Fruit fly (Drosophila melanogaster): Measurements from ENCODE around the gene CG13698.

The CG13698 gene

dm6 chr3L:18106021-18106944 is at the start of gene CG13698, which contains the start of gene mRpS26 (continued):
- no peak for TF ChIP-seq Dad (GFP tag; optimal IDR thresholded peaks at IDR 0.05)
- TF ChIP-seq CG4404 (GFP tag; IDR thresholded peaks at IDR 0.05), result peak; percentile 39; the same call in 1 of the 2 replicates
- TF ChIP-seq tup (GFP tag; optimal IDR thresholded peaks at IDR 0.05), result no peak
- peak; percentile 26; the same call in 1 of the 3 replicates for TF ChIP-seq knrl (GFP tag; IDR thresholded peaks at IDR 0.05; ENCODE audit: partially characterized antibody)
- TF ChIP-seq Aef1 (GFP tag; IDR thresholded peaks at IDR 0.05), result peak; percentile 61; the same call in 2 of the 3 replicates
- TF ChIP-seq E2f2 (GFP tag; IDR thresholded peaks at IDR 0.05), result peak; percentile 56; the same call in 1 of the 2 replicates
- TF ChIP-seq CG30431 (GFP tag; optimal IDR thresholded peaks at IDR 0.05), result peak; percentile 35
- TF ChIP-seq CG11085 (GFP tag; IDR thresholded peaks at IDR 0.05), result peak; percentile 51; the same call in 1 of the 2 replicates
- peak; percentile 90 for TF ChIP-seq Jarid2 (GFP tag; optimal IDR thresholded peaks at IDR 0.05)
- TF ChIP-seq ems (GFP tag; optimal IDR thresholded peaks at IDR 0.05), result no peak
- TF ChIP-seq luna (GFP tag; optimal IDR thresholded peaks at IDR 0.05), result no peak
- peak; percentile 41 for TF ChIP-seq ATbp (GFP tag; optimal IDR thresholded peaks at IDR 0.05)
- peak; percentile 50 for TF ChIP-seq Max (GFP tag; optimal IDR thresholded peaks at IDR 0.05)
- peak; percentile 82 for TF ChIP-seq nmo (GFP tag; optimal IDR thresholded peaks at IDR 0.05)
- TF ChIP-seq CG7928 (GFP tag; optimal IDR thresholded peaks at IDR 0.05), result peak; percentile 24
- peak; percentile 77 for TF ChIP-seq CG9817 (tag; optimal IDR thresholded peaks at IDR 0.05)
- peak; percentile 19; the same call in 1 of the 3 replicates for TF ChIP-seq ci (GFP tag; IDR thresholded peaks at IDR 0.05)
- TF ChIP-seq TFAM (GFP tag; optimal IDR thresholded peaks at IDR 0.05), result no peak
- TF ChIP-seq amos (GFP tag; IDR thresholded peaks at IDR 0.05; ENCODE audit: partially characterized antibody), result no peak; the same call in 1 of the 2 replicates
- no peak for TF ChIP-seq dimm (GFP tag; IDR thresholded peaks at IDR 0.05)
- peak; percentile 65 for TF ChIP-seq CG10147 (GFP tag; optimal IDR thresholded peaks at IDR 0.05)
- peak; percentile 56 for TF ChIP-seq twi (tag; optimal IDR thresholded peaks at IDR 0.05)
- peak; percentile 7 for TF ChIP-seq CG16863 (GFP tag; optimal IDR thresholded peaks at IDR 0.05)
- peak; percentile 52 for TF ChIP-seq CG10979 (tag; optimal IDR thresholded peaks at IDR 0.05)
- TF ChIP-seq CG14441 (GFP tag; IDR thresholded peaks at IDR 0.05), result peak; percentile 37
- peak; percentile 60 for TF ChIP-seq Xrp1 (GFP tag; IDR thresholded peaks at IDR 0.05)
- TF ChIP-seq Ssrp (tag; optimal IDR thresholded peaks at IDR 0.05), result peak; percentile 72
- TF ChIP-seq grn (GFP tag; optimal IDR thresholded peaks at IDR 0.05), result no peak
- TF ChIP-seq bsh (GFP tag; optimal IDR thresholded peaks at IDR 0.05), result peak in 1 of 2 experiments; percentile 71
- TF ChIP-seq CG17361 (GFP tag; IDR thresholded peaks at IDR 0.05), result peak; percentile 84
- peak; percentile 68 for TF ChIP-seq CG9727 (GFP tag; optimal IDR thresholded peaks at IDR 0.05)
- peak; percentile 68 for TF ChIP-seq Abd-B (GFP tag; optimal IDR thresholded peaks at IDR 0.05)
- peak; percentile 66 for TF ChIP-seq PHDP (tag; optimal IDR thresholded peaks at IDR 0.05)
- peak; percentile 82 for TF ChIP-seq CG18599 (GFP tag; optimal IDR thresholded peaks at IDR 0.05)
- TF ChIP-seq CG13624 (GFP tag; optimal IDR thresholded peaks at IDR 0.05), result peak; percentile 48
- TF ChIP-seq NK7.1 (GFP tag; optimal IDR thresholded peaks at IDR 0.05), result no peak
- TF ChIP-seq Side (GFP tag; optimal IDR thresholded peaks at IDR 0.05), result no peak
- no peak for TF ChIP-seq CG17912 (GFP tag; optimal IDR thresholded peaks at IDR 0.05)
- no peak for TF ChIP-seq dm (GFP tag; optimal IDR thresholded peaks at IDR 0.05)
- no peak for TF ChIP-seq sens-2 (GFP tag; IDR thresholded peaks at IDR 0.05)
- no peak for TF ChIP-seq CG1792 (GFP tag; optimal IDR thresholded peaks at IDR 0.05)
- no peak for TF ChIP-seq Kr (GFP tag; optimal IDR thresholded peaks at IDR 0.05)
- peak; percentile 78 for TF ChIP-seq CG8924 (tag; optimal IDR thresholded peaks at IDR 0.05)
- peak; percentile 84 for TF ChIP-seq CG13424 (tag; optimal IDR thresholded peaks at IDR 0.05)
- TF ChIP-seq p53 (GFP tag; optimal IDR thresholded peaks at IDR 0.05), result no peak
- no peak for TF ChIP-seq CG4282 (GFP tag; optimal IDR thresholded peaks at IDR 0.05)
- TF ChIP-seq Dref (GFP tag; IDR thresholded peaks at IDR 0.05), result no peak
- no peak for TF ChIP-seq stc (GFP tag; IDR thresholded peaks at IDR 0.05)
